Fruit fly (Drosophila melanogaster) whole organism, embryonic: Measurements from ENCODE around the gene CG6254.

Source experiments
- CG12942 ChIP-seq: fragments of 200-800 bp; sonication (Bioruptor generic); optimal IDR thresholded peaks from 3 replicates; lab custom pipeline; 2016; ENCODE audit warnings: missing biosample characterization, missing genetic modification characterization
- gsb-n ChIP-seq: fragments of 200-800 bp; sonication (Bioruptor generic); optimal IDR thresholded peaks from 3 replicates; lab custom pipeline; 2018; ENCODE audit warnings: missing biosample characterization, mild to moderate bottlenecking, missing genetic modification characterization
- tup ChIP-seq: fragments of 200-800 bp; sonication (Bioruptor generic); optimal IDR thresholded peaks from 2 replicates; lab custom pipeline; 2016; ENCODE audit warnings: missing biosample characterization, mild to moderate bottlenecking, missing genetic modification characterization, moderate library complexity

- TF ChIP-seq gsb-n (tag; lab: Kevin White, UChicago) = no peak
- no peak for TF ChIP-seq tup
- no peak for TF ChIP-seq CG12942 (GFP tag; lab: Kevin White, UChicago)
These were observed 35.7 kb downstream of the CG6254 start, which contains the start of gene knk for dm6 chr3R:10125477-10125876.
